Worm (Caenorhabditis elegans): ENCODE measurements around the gene sri-18.

sri-18 gene

ce11 chrV:10212027-10212426, 48.3 kb downstream of the sri-18 start, which contains the start of gene zhit-3:
Gene zhit-3, minus strand, starts transcription at chrV:10212127.
- TF ChIP-seq pqm-1 (tag; optimal IDR thresholded peaks at IDR 0.05) (no peak), ceh-82 (tag; optimal IDR thresholded peaks at IDR 0.05) (no peak), nhr-102 (tag; optimal IDR thresholded peaks at IDR 0.05) (no peak)

- TF ChIP-seq lin-39 (tag; optimal IDR thresholded peaks at IDR 0.05) (no peak), duxl-1 (tag; optimal IDR thresholded peaks at IDR 0.05; ENCODE audit: poor library complexity) (peak; percentile 35)
Observed at ce11 chrV:10210244-10210643, 50.1 kb downstream of the sri-18 start, which contains the start of gene tftc-3. Gene tftc-3, minus strand, starts transcription at chrV:10210344.

All from whole organism, L4 larva.